Worm (Caenorhabditis elegans): ENCODE data around the gene Y53C12A.3.

DNA sequence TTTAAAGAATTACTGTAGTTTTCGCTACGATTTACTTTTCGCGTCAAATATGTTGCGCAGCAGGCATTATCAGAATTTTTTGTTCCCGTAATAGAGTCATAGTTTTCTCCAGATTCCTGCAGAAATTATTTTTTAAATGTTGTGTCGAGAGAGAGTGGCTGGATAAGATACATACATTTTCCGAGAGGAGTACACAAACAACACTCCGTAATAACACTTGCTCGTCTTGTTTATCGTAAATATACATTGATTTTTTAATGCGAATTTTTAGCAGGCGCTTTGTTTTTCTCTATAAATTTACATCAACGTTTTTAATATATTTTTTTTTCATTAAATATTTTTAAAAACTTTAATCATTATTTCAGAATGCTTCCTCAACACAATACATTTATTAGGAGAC lies 37.1 kb downstream of the Y53C12A.3 start, which contains the start of gene taf-8:
- TF ChIP-seq mdl-1 (tag; optimal IDR thresholded peaks at IDR 0.05) = no peak
- no peak for TF ChIP-seq nhr-10 (tag; optimal IDR thresholded peaks at IDR 0.05)
- peak; percentile 66 for TF ChIP-seq dpl-1 (GFP tag; optimal IDR thresholded peaks at IDR 0.05)
- no peak for TF ChIP-seq egl-27 (tag; optimal IDR thresholded peaks at IDR 0.05)
- no peak for TF ChIP-seq snpc-4 (tag; optimal IDR thresholded peaks at IDR 0.05)
- TF ChIP-seq pha-4 (GFP tag; IDR thresholded peaks at IDR 0.05) = no peak
- TF ChIP-seq pha-4 (tag; optimal IDR thresholded peaks at IDR 0.05) = no peak
- no peak for TF ChIP-seq unc-130 (GFP tag; optimal IDR thresholded peaks at IDR 0.05)
- TF ChIP-seq gei-8 (GFP tag; optimal IDR thresholded peaks at IDR 0.05) = no peak
